Worm (Caenorhabditis elegans) whole organism, L1 larva: Measurements from ENCODE around the gene Y55F3AM.21.

Experiments used
- lin-14 ChIP-seq: fragments of 200-800 bp; sonication (Bioruptor generic); optimal IDR thresholded peaks from 2 replicates; lab custom pipeline; 2018; ENCODE audit warnings: mild to moderate bottlenecking, missing genetic modification characterization, moderate library complexity, missing compliant biosample characterization
- nhr-11 ChIP-seq: fragments of 150-350 bp; optimal IDR thresholded peaks from 2 replicates; lab custom pipeline; 2014; ENCODE audit warnings: missing biosample characterization, missing genetic modification characterization
- nhr-47 ChIP-seq: sonication (generic microtip); optimal IDR thresholded peaks from 2 replicates; lab custom pipeline; 2016; ENCODE audit warnings: mild to moderate bottlenecking, missing genetic modification characterization, moderate library complexity, missing compliant biosample characterization
- skn-1 ChIP-seq: fragments of 150-350 bp; optimal IDR thresholded peaks from 2 replicates; lab custom pipeline; 2014; ENCODE audit warnings: missing biosample characterization, missing genetic modification characterization
- snpc-4 ChIP-seq: fragments of 150-350 bp; optimal IDR thresholded peaks from 2 replicates; lab custom pipeline; 2014; ENCODE audit warnings: missing biosample characterization, missing genetic modification characterization

- no peak for TF ChIP-seq nhr-11 (tag; lab: Kevin White, UChicago)
- TF ChIP-seq snpc-4, result peak; percentile 14
- TF ChIP-seq skn-1 (tag; lab: Kevin White, UChicago), result peak; percentile 88
- TF ChIP-seq lin-14, result peak; percentile 88
- peak; percentile 92 for TF ChIP-seq nhr-47 (tag; lab: Kevin White, UChicago)
These were observed 39.0 kb downstream of the Y55F3AM.21 start, which contains the start of gene rbm-39 for ce11 chrIV:1012447-1012846.
